Worm (Caenorhabditis elegans) whole organism, mixed stage, embryonic: ENCODE results near the gene F19G12.3.

Experiments
- elt-3 ChIP-seq: fragments of 150-350 bp; optimal IDR thresholded peaks from 2 replicates; lab custom pipeline; 2014; ENCODE audit warnings: missing biosample characterization, missing genetic modification characterization
- mls-2 ChIP-seq: sonication (generic microtip); optimal IDR thresholded peaks from 2 replicates; lab custom pipeline; 2016; ENCODE audit warnings: mild to moderate bottlenecking, missing genetic modification characterization, moderate library complexity, missing compliant biosample characterization
- nhr-237 ChIP-seq: fragments of 150-350 bp; optimal IDR thresholded peaks from 2 replicates; lab custom pipeline; 2014; ENCODE audit warnings: missing biosample characterization, missing genetic modification characterization

DNA sequence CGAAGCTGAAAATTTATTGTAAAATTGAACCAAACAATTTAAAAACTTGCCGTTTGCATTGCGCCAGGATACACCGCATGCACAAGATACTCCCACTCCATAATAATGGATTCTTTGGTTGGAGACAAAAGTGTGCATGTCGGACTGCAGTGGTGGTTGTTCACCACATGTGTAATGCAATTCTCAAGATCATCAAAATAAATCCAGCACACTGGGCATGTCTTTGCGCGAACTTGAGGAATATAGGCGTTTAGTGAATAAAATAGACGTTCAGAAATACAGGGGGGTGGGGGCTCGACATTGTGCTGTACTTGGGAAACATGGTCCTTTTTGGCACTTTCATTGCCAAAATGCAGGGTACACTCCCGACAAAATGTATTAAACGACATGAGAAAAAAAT, 1.8 kb downstream of the F19G12.3 start, which contains the start of gene F19G12.11:
- TF ChIP-seq nhr-237 (tag; lab: Kevin White, UChicago) (no peak), mls-2 (no peak), elt-3 (tag; lab: Kevin White, UChicago) (no peak)
